Worm (Caenorhabditis elegans) whole organism, mixed stage, embryonic: ENCODE measurements around the gene sup-1.

Experiments used
- ces-1 ChIP-seq: fragments of 150-350 bp; optimal IDR thresholded peaks from 2 replicates; lab custom pipeline; 2014; ENCODE audit warnings: missing biosample characterization, missing genetic modification reagents, missing genetic modification characterization
- elt-3 ChIP-seq: fragments of 150-350 bp; optimal IDR thresholded peaks from 2 replicates; lab custom pipeline; 2014; ENCODE audit warnings: missing biosample characterization, missing genetic modification characterization
- lsy-2 ChIP-seq: fragments of 150-350 bp; optimal IDR thresholded peaks from 2 replicates; lab custom pipeline; 2014; ENCODE audit warnings: missing biosample characterization, missing genetic modification characterization
- nhr-237 ChIP-seq: fragments of 150-350 bp; optimal IDR thresholded peaks from 2 replicates; lab custom pipeline; 2014; ENCODE audit warnings: missing biosample characterization, missing genetic modification characterization
- nhr-28 ChIP-seq: fragments of 150-350 bp; optimal IDR thresholded peaks from 2 replicates; lab custom pipeline; 2014; ENCODE audit warnings: missing biosample characterization, missing genetic modification characterization
- sptf-1 ChIP-seq: sonication (generic microtip); optimal IDR thresholded peaks from 2 replicates; lab custom pipeline; 2017; ENCODE audit warnings: mild to moderate bottlenecking, missing genetic modification characterization, moderate library complexity, missing compliant biosample characterization
- unc-39 ChIP-seq: fragments of 150-350 bp; optimal IDR thresholded peaks from 2 replicates; lab custom pipeline; 2014; ENCODE audit warnings: missing biosample characterization, missing genetic modification characterization

DNA sequence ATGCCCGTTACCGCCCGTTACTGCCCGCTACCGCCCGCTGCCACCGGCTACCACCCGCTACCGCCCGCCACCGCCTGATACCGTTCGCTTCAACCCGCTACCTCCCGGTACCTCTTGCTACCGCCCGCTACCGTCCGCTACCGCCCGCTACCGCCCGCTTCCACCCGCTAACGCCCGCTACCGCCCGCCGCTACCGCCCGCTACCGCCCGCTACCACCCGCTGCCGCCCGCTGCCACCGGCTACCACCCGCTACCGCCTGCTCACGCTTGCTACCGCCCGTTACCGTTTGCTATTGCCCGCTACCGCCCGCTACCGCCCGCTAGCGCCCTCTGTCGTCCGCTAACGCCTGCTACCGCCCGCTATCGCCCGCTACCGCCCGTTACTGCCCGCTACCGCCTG is 35.6 kb downstream of the sup-1 start:
- TF ChIP-seq nhr-237 (tag; lab: Kevin White, UChicago) (no peak), lsy-2 (tag; lab: Kevin White, UChicago) (no peak), sptf-1 (tag; lab: Kevin White, UChicago) (peak; percentile 53), nhr-28 (tag; lab: Kevin White, UChicago) (no peak), unc-39 (tag; lab: Kevin White, UChicago) (no peak), elt-3 (tag; lab: Kevin White, UChicago) (no peak), ces-1 (GFP tag; lab: Kevin White, UChicago) (no peak)
